Fruit fly (Drosophila melanogaster) whole organism, wandering third instar larva: ENCODE measurements around the gene CG14329.

Experiments used
- CG32264 ChIP-seq: fragments of 200-800 bp; sonication (Bioruptor generic); optimal IDR thresholded peaks from 2 replicates; lab custom pipeline; 2016; ENCODE audit warnings: missing biosample characterization, missing genetic modification characterization
- CG9705 ChIP-seq: fragments of 200-800 bp; sonication (Bioruptor generic); optimal IDR thresholded peaks from 2 replicates; lab custom pipeline; 2018; ENCODE audit warnings: missing biosample characterization, mild to moderate bottlenecking, missing genetic modification characterization
- CrebA ChIP-seq: fragments of 200-800 bp; sonication (Bioruptor generic); optimal IDR thresholded peaks from 2 replicates; lab custom pipeline; 2016; ENCODE audit warnings: missing biosample characterization, mild to moderate bottlenecking, missing genetic modification characterization, borderline replicate concordance
- Dfd ChIP-seq: fragments of >200 bp; optimal IDR thresholded peaks from 2 replicates; lab custom pipeline; 2017; ENCODE audit warnings: missing biosample characterization, missing genetic modification characterization
- Dif ChIP-seq: fragments of 200-275, 200-300 bp; sonication (Bioruptor generic); optimal IDR thresholded peaks from 2 replicates; lab custom pipeline; 2018; ENCODE audit warnings: missing biosample characterization, missing genetic modification characterization; ENCODE audit not compliant: partially characterized antibody
- HLH106 ChIP-seq: fragments of 200-800 bp; optimal IDR thresholded peaks from 3 replicates; lab custom pipeline; 2019; ENCODE audit warnings: missing biosample characterization, mild to moderate bottlenecking, missing genetic modification characterization, moderate library complexity
- Hnf4 ChIP-seq: fragments of 200-800 bp; sonication (Bioruptor generic); optimal IDR thresholded peaks from 2 replicates; lab custom pipeline; 2016; ENCODE audit warnings: missing biosample characterization, mild to moderate bottlenecking, missing genetic modification characterization
- Hr83 ChIP-seq: fragments of 200-300 bp; sonication (Bioruptor generic); optimal IDR thresholded peaks from 2 replicates; lab custom pipeline; 2016; ENCODE audit warnings: missing biosample characterization, mild to moderate bottlenecking, missing genetic modification characterization, moderate library complexity; ENCODE audit not compliant: poor library complexity, severe bottlenecking
- Jra ChIP-seq: sonication (Bioruptor generic); optimal IDR thresholded peaks from 2 replicates; lab custom pipeline; 2016; ENCODE audit warnings: missing biosample characterization, missing genetic modification characterization
- Myc ChIP-seq: fragments of >200 bp; optimal IDR thresholded peaks from 2 replicates; lab custom pipeline; 2017
- N ChIP-seq: fragments of >200 bp; optimal IDR thresholded peaks from 2 replicates; lab custom pipeline; 2018; ENCODE audit warnings: missing biosample characterization, missing external identifiers, missing genetic modification characterization
- Rel ChIP-seq, 2 experiments: fragments of 200-800 bp; sonication (Bioruptor generic) in 1 of 2; optimal IDR thresholded peaks; 2 replicates in 1 of 2; 3 replicates in 1 of 2; lab custom pipeline; 2016 to 2019; ENCODE audit warnings: mild to moderate bottlenecking in 2 of 2, missing biosample characterization in 2 of 2, missing genetic modification characterization in 2 of 2, moderate library complexity in 1 of 2
- Sp1 ChIP-seq: fragments of 200-800 bp; sonication (Bioruptor generic); optimal IDR thresholded peaks from 3 replicates; lab custom pipeline; 2019; ENCODE audit warnings: missing biosample characterization, mild to moderate bottlenecking, missing genetic modification characterization, moderate library complexity
- Vsx2 ChIP-seq: fragments of 200-300, 225-300 bp; sonication (Bioruptor generic); optimal IDR thresholded peaks from 2 replicates; lab custom pipeline; 2018; ENCODE audit warnings: missing biosample characterization, missing genetic modification characterization; ENCODE audit not compliant: partially characterized antibody
- brk ChIP-seq: fragments of 200-800 bp; sonication (Bioruptor generic); optimal IDR thresholded peaks from 2 replicates; lab custom pipeline; 2016; ENCODE audit warnings: missing biosample characterization, mild to moderate bottlenecking, missing genetic modification characterization
- dsf ChIP-seq: sonication (Bioruptor generic); optimal IDR thresholded peaks from 2 replicates; lab custom pipeline; 2016; ENCODE audit warnings: missing biosample characterization, missing genetic modification characterization, borderline replicate concordance
- ey ChIP-seq: fragments of 200-800 bp; sonication (Bioruptor generic); optimal IDR thresholded peaks from 2 replicates; lab custom pipeline; 2016; ENCODE audit warnings: missing biosample characterization, missing genetic modification characterization
- foxo ChIP-seq, 2 experiments: fragments of 200-800 bp; sonication (Bioruptor generic); optimal IDR thresholded peaks; 2 replicates in 1 of 2; 3 replicates in 1 of 2; lab custom pipeline; 2016 to 2017; ENCODE audit warnings: missing biosample characterization in 2 of 2, missing genetic modification characterization in 2 of 2
- fru ChIP-seq: fragments of 200-800 bp; sonication (Bioruptor generic); optimal IDR thresholded peaks from 3 replicates; lab custom pipeline; 2016; ENCODE audit warnings: missing biosample characterization, mild to moderate bottlenecking, missing genetic modification characterization
- pan ChIP-seq: fragments of >200 bp; optimal IDR thresholded peaks from 2 replicates; lab custom pipeline; 2017
- psq ChIP-seq: fragments of 200-800 bp; sonication (Bioruptor generic); optimal IDR thresholded peaks from 3 replicates; lab custom pipeline; 2017; ENCODE audit warnings: missing biosample characterization, mild to moderate bottlenecking, missing genetic modification characterization, moderate library complexity
- rgr ChIP-seq: fragments of 200-800 bp; sonication (Bioruptor generic); optimal IDR thresholded peaks from 3 replicates; lab custom pipeline; 2016; ENCODE audit warnings: missing biosample characterization, mild to moderate bottlenecking, missing genetic modification characterization
- sage ChIP-seq: fragments of 200-800 bp; sonication (Bioruptor generic); optimal IDR thresholded peaks from 2 replicates; lab custom pipeline; 2016; ENCODE audit warnings: missing biosample characterization, mild to moderate bottlenecking, missing genetic modification characterization
- sv ChIP-seq: fragments of 200-800 bp; sonication (Bioruptor generic); optimal IDR thresholded peaks from 3 replicates; lab custom pipeline; 2016; ENCODE audit warnings: missing biosample characterization, missing genetic modification characterization
- tai ChIP-seq: sonication (Bioruptor generic); optimal IDR thresholded peaks from 2 replicates; lab custom pipeline; 2016; ENCODE audit warnings: missing biosample characterization, missing genetic modification characterization

The CG14329 gene

DNA sequence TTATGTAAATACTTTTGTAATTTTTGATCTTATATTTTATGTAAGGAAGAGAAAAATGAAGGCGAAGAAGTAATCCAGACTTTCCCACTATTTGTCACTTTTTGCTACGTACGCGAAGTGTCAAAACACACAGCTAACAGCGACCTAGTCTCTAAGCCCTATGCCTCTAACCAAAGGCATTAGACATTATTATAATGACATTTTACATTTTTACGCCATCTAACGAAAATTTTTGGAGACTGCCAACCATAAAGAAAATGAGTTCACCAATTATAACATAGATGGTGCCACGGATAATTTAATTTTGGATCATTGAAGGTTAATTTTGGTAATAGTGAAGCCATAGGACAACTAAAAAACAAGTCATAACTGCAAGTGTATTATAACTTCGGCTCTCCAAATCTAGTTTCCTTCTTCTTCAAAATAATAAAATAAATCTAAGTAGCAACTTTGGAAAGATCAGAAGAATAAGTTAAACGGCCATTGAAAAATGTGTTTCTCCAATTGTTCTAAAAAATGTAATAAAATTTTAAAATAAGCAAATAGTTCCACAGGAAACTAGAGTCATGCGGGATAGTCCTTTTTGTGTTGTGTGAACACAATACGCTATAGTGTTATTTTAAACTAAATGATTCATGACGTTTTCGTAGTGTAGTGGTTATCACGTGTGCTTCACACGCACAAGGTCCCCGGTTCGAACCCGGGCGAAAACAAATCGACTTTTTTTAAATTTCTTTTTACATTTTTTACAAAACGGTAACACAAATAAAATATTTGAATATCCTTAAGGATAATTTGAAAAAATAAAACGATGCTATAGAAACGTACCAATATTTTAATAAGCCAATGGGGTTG is 8.2 kb downstream of the CG14329 start:
- TF ChIP-seq CrebA (GFP tag; lab: Kevin White, UChicago) (peak; percentile 24), foxo (GFP tag; optimal IDR thresholded peaks at IDR 0.05; lab: Kevin White, UChicago) (peak in 1 of 2 experiments; percentile 33), Myc (lab: Kevin White, UChicago) (peak; percentile 69), HLH106 (no peak), Rel (GFP tag; optimal IDR thresholded peaks at IDR 0.05; lab: Kevin White, UChicago) (no peak), Rel (tag; optimal IDR thresholded peaks at IDR 0.05; lab: Kevin White, UChicago) (peak; percentile 86), sv (GFP tag; lab: Kevin White, UChicago) (no peak), Hr83 (GFP tag; lab: Kevin White, UChicago) (peak; percentile 23), tai (GFP tag; lab: Kevin White, UChicago) (peak; percentile 0), rgr (GFP tag; lab: Kevin White, UChicago) (peak; percentile 21), brk (GFP tag; lab: Kevin White, UChicago) (peak; percentile 14)

DNA sequence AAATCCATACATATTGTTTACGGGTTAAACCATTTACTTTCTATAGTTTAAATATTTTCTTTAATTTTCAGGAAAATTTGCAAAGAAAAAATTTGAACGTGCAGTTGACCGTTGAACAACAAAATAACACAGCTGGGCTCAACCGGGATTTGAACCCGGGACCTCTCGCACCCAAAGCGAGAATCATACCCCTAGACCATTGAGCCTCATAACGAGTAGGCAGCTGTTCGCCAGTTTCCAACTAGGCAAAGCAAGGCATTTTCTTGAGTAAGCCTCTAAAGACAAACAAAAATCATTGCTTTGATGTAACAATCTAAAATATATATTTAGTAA is 8.8 kb downstream of the CG14329 start:
- TF ChIP-seq Vsx2 (no peak), CG32264 (GFP tag; lab: Kevin White, UChicago) (no peak), Rel (GFP tag; optimal IDR thresholded peaks at IDR 0.05; lab: Kevin White, UChicago) (no peak), Rel (tag; optimal IDR thresholded peaks at IDR 0.05; lab: Kevin White, UChicago) (peak; percentile 59), N (GFP tag; lab: Kevin White, UChicago) (no peak)
- TF ChIP-seq, all 38 proteins: peak for 1

DNA sequence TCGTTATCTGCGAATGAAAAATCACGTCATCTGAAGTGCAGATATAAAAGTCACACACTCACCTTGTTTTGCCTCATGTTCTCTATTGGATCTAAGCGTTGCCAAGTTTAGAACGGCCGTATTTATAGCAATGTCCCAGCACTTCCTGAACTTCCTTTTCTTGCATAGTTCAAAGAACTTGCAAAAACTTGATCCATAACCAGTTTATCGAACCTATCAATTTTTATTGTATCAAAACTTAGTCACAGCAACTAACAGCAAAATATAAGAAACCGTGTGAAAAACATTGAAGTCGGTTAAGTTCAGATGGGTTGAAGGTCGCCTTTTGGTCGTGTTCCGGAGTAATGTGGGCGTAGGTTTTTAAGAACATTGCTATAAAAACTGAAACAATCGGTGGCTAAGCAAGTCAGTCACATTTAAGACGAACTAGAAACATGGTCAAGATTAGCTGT is 9.6 kb downstream of the CG14329 start, which contains the start of the genes CG14324 and CG14326:
CG14324 (minus strand) TSS at position 101 of the 452 bp plus-strand sequence.
CG14326 (plus strand) TSS at position 402 of the 452 bp plus-strand sequence.
- no peak for TF ChIP-seq CG9705 (GFP tag; lab: Kevin White, UChicago)
- TF ChIP-seq brk (GFP tag; lab: Kevin White, UChicago): no peak
- no peak for TF ChIP-seq rgr (GFP tag; lab: Kevin White, UChicago)
- TF ChIP-seq, all 38 proteins: peak for 0

DNA sequence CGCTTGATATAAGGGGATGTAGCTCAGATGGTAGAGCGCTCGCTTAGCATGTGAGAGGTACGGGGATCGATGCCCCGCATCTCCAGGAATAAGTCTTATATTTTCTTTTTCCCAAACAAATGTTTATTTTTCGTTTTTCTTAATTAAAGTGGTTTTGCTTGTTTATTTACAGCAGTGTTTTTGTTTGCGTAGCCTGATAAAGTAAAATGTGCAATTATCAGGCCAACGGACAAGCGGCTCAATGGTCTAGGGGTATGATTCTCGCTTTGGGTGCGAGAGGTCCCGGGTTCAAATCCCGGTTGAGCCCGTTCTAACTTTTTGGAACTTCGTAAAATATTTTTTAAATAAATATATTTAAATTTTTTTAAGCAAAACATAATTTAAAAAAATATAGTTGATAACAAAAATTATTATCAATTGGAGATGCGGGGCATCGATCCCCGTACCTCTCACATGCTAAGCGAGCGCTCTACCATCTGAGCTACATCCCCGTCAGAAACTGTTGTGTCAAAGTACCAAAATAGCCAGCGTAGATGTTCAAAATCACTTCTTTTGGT is 10.6 kb downstream of the CG14329 start:
- TF ChIP-seq Rel (GFP tag; optimal IDR thresholded peaks at IDR 0.05; lab: Kevin White, UChicago) (no peak), Rel (tag; optimal IDR thresholded peaks at IDR 0.05; lab: Kevin White, UChicago) (peak; percentile 59), Sp1 (GFP tag; lab: Kevin White, UChicago) (peak; percentile 56), psq (no peak), Hnf4 (peak; percentile 35), N (GFP tag; lab: Kevin White, UChicago) (no peak), foxo (GFP tag; optimal IDR thresholded peaks at IDR 0.05; lab: Kevin White, UChicago) (peak in 1 of 2 experiments; percentile 13), CrebA (GFP tag; lab: Kevin White, UChicago) (peak; percentile 92), rgr (GFP tag; lab: Kevin White, UChicago) (no peak), CG32264 (GFP tag; lab: Kevin White, UChicago) (peak; percentile 3), fru (no peak), sage (GFP tag; lab: Kevin White, UChicago) (peak; percentile 31)

DNA sequence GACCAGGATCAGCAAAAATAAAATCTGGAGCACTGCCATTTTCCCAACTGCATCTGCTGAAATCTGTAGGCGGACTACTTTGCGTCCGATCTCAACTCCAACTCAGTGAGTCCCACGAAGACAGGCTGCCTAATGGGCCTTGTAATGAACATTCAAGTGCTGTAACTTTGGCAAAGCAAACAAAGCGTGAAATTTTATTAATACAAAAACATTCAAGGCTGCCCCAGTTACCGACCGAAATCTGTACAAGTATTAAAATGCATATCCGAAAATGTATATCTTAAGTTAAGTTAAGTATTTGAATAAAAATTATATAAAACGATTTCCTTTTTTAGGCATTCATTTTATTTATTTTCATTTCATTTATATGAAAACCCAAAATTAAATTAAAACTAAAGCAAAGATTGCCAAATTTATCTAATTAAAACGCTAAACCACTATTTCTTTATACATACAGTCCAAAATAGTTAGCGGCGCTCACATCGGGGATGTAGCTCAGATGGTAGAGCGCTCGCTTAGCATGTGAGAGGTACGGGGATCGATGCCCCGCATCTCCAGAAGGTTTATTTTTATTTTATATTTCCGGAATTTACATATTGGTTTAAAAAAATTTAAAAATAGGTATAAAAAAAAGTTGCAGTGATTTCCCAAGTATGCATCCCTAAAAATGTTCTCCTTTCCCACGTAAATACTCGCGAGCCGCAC is 13.1 kb downstream of the CG14329 start, which contains the start of gene CG14323:
CG14323 (minus strand) TSS at position 51 of the 705 bp plus-strand sequence.
- no peak for TF ChIP-seq ey
- TF ChIP-seq brk (GFP tag; lab: Kevin White, UChicago): no peak
- TF ChIP-seq sage (GFP tag; lab: Kevin White, UChicago): no peak
- TF ChIP-seq pan: no peak
- TF ChIP-seq Vsx2: no peak
- no peak for TF ChIP-seq rgr (GFP tag; lab: Kevin White, UChicago)
- TF ChIP-seq dsf (GFP tag; lab: Kevin White, UChicago): no peak
- no peak for TF ChIP-seq Jra
- no peak for TF ChIP-seq Dfd (GFP tag; lab: Kevin White, UChicago)
- TF ChIP-seq CG9705 (GFP tag; lab: Kevin White, UChicago): no peak
- no peak for TF ChIP-seq HLH106
- no peak for TF ChIP-seq Dif (GFP tag; lab: Kevin White, UChicago)
